Worm (Caenorhabditis elegans) whole organism, mixed stage, embryonic: ENCODE data around the gene C14C11.2.
A peak's percentile ranks its signal among the peaks of the same experiment; 100 is the strongest.
"Not testable (repeated sequence)": the region's sequence is repeated elsewhere in the genome, so short reads cannot be mapped to it uniquely, and the experiment has no call there.

Experiments used
- M03D4.4 ChIP-seq: sonication (generic microtip); optimal IDR thresholded peaks from 2 replicates; lab custom pipeline; 2017; ENCODE audit warnings: mild to moderate bottlenecking, missing genetic modification characterization, missing compliant biosample characterization
- bed-3 ChIP-seq: fragments of 200-800 bp; sonication (Bioruptor generic); optimal IDR thresholded peaks from 3 replicates; lab custom pipeline; 2018; ENCODE audit warnings: mild to moderate bottlenecking, missing genetic modification characterization, moderate library complexity, missing compliant biosample characterization
- blmp-1 ChIP-seq: fragments of 150-350 bp; optimal IDR thresholded peaks from 2 replicates; lab custom pipeline; 2014; ENCODE audit warnings: missing biosample characterization, missing genetic modification characterization
- ceh-43 ChIP-seq: fragments of 200-800 bp; sonication (Bioruptor generic); optimal IDR thresholded peaks from 2 replicates; lab custom pipeline; 2018; ENCODE audit warnings: mild to moderate bottlenecking, missing genetic modification characterization, moderate library complexity, missing compliant biosample characterization
- ceh-83 ChIP-seq: fragments of 200-800 bp; sonication (Bioruptor generic); optimal IDR thresholded peaks from 2 replicates; lab custom pipeline; 2018; ENCODE audit warnings: mild to moderate bottlenecking, missing genetic modification characterization, missing compliant biosample characterization
- ces-1 ChIP-seq: fragments of 150-350 bp; optimal IDR thresholded peaks from 2 replicates; lab custom pipeline; 2014; ENCODE audit warnings: missing biosample characterization, missing genetic modification reagents, missing genetic modification characterization
- drap-1 ChIP-seq: fragments of 200-800 bp; sonication (Bioruptor generic); optimal IDR thresholded peaks from 3 replicates; lab custom pipeline; 2018; ENCODE audit warnings: mild to moderate bottlenecking, missing genetic modification characterization, missing compliant biosample characterization
- elt-1 ChIP-seq: sonication (generic microtip); optimal IDR thresholded peaks from 2 replicates; lab custom pipeline; 2017; ENCODE audit warnings: missing genetic modification characterization, mild to moderate bottlenecking, missing compliant biosample characterization, antibody characterized with exemption, moderate library complexity, borderline replicate concordance; ENCODE audit not compliant: insufficient read depth
- elt-3 ChIP-seq: fragments of 150-350 bp; optimal IDR thresholded peaks from 2 replicates; lab custom pipeline; 2014; ENCODE audit warnings: missing biosample characterization, missing genetic modification characterization
- flh-1 ChIP-seq: fragments of 200-800 bp; sonication (Bioruptor generic); optimal IDR thresholded peaks from 2 replicates; lab custom pipeline; 2018; ENCODE audit warnings: mild to moderate bottlenecking, missing genetic modification characterization, moderate library complexity, missing compliant biosample characterization
- ham-2 ChIP-seq: fragments of 200-800 bp; sonication (Bioruptor generic); optimal IDR thresholded peaks from 2 replicates; lab custom pipeline; 2018; ENCODE audit warnings: mild to moderate bottlenecking, missing genetic modification characterization, missing compliant biosample characterization
- lin-32 ChIP-seq: fragments of 200-800 bp; sonication (Bioruptor generic); optimal IDR thresholded peaks from 2 replicates; lab custom pipeline; 2018; ENCODE audit warnings: mild to moderate bottlenecking, missing genetic modification characterization, missing compliant biosample characterization
- lsy-2 ChIP-seq: fragments of 150-350 bp; optimal IDR thresholded peaks from 2 replicates; lab custom pipeline; 2014; ENCODE audit warnings: missing biosample characterization, missing genetic modification characterization
- mab-5 ChIP-seq: fragments of 150-350 bp; optimal IDR thresholded peaks from 2 replicates; lab custom pipeline; 2014; ENCODE audit warnings: missing biosample characterization, missing genetic modification characterization
- mep-1 ChIP-seq: fragments of 150-350 bp; optimal IDR thresholded peaks from 2 replicates; lab custom pipeline; 2017; ENCODE audit warnings: missing biosample characterization, missing genetic modification reagents, missing genetic modification characterization, inconsistent platforms
- mls-2 ChIP-seq: sonication (generic microtip); optimal IDR thresholded peaks from 2 replicates; lab custom pipeline; 2016; ENCODE audit warnings: mild to moderate bottlenecking, missing genetic modification characterization, moderate library complexity, missing compliant biosample characterization
- nhr-12 ChIP-seq: fragments of 150-350 bp; optimal IDR thresholded peaks from 2 replicates; lab custom pipeline; 2014; ENCODE audit warnings: missing biosample characterization, missing genetic modification characterization
- nhr-2 ChIP-seq: fragments of 150-350 bp; optimal IDR thresholded peaks from 2 replicates; lab custom pipeline; 2014; ENCODE audit warnings: missing biosample characterization, missing genetic modification characterization
- nhr-237 ChIP-seq: fragments of 150-350 bp; optimal IDR thresholded peaks from 2 replicates; lab custom pipeline; 2014; ENCODE audit warnings: missing biosample characterization, missing genetic modification characterization
- nhr-28 ChIP-seq: fragments of 150-350 bp; optimal IDR thresholded peaks from 2 replicates; lab custom pipeline; 2014; ENCODE audit warnings: missing biosample characterization, missing genetic modification characterization
- nhr-76 ChIP-seq: sonication (generic microtip); optimal IDR thresholded peaks from 2 replicates; lab custom pipeline; 2017; ENCODE audit warnings: missing biosample characterization, missing genetic modification characterization
- pha-4 ChIP-seq: fragments of 150-350 bp; optimal IDR thresholded peaks from 2 replicates; lab custom pipeline; 2018; ENCODE audit warnings: missing biosample characterization, missing genetic modification reagents, missing genetic modification characterization
- sem-2 ChIP-seq: fragments of 200-800 bp; sonication (Bioruptor generic); optimal IDR thresholded peaks from 2 replicates; lab custom pipeline; 2018; ENCODE audit warnings: mild to moderate bottlenecking, missing genetic modification characterization, missing compliant biosample characterization
- snpc-4 ChIP-seq: fragments of 150-350 bp; optimal IDR thresholded peaks from 2 replicates; lab custom pipeline; 2014; ENCODE audit warnings: missing biosample characterization, missing genetic modification characterization
- tbx-8 ChIP-seq: fragments of 200-800 bp; sonication (Bioruptor generic); optimal IDR thresholded peaks from 2 replicates; lab custom pipeline; 2018; ENCODE audit warnings: mild to moderate bottlenecking, missing genetic modification characterization, moderate library complexity, missing compliant biosample characterization
- unc-120 ChIP-seq: sonication (generic microtip); optimal IDR thresholded peaks from 2 replicates; lab custom pipeline; 2017; ENCODE audit warnings: missing genetic modification characterization, missing compliant biosample characterization; ENCODE audit not compliant: poor library complexity, severe bottlenecking
- unc-62 ChIP-seq: fragments of 150-350 bp; optimal IDR thresholded peaks from 2 replicates; lab custom pipeline; 2014; ENCODE audit warnings: missing biosample characterization, missing genetic modification reagents, missing genetic modification characterization
- zip-8 ChIP-seq: fragments of 150-350 bp; optimal IDR thresholded peaks from 2 replicates; lab custom pipeline; 2014; ENCODE audit warnings: missing biosample characterization, missing genetic modification characterization

Gene C14C11.2

ce11 chrV:5644171-5644570 lies 16.8 kb upstream of the C14C11.2 start, which contains the start of gene srx-117:
srx-117 (plus strand) TSS chrV:5644471.
- TF ChIP-seq snpc-4 (tag; lab: Kevin White, UChicago), result no peak
- no peak for TF ChIP-seq unc-120 (tag; lab: Kevin White, UChicago)
- TF ChIP-seq elt-1 (tag; lab: Kevin White, UChicago), result no peak
- TF ChIP-seq zip-8 (tag; lab: Kevin White, UChicago), result no peak
- TF ChIP-seq nhr-237 (tag; lab: Kevin White, UChicago), result no peak
- TF ChIP-seq lsy-2 (tag; lab: Kevin White, UChicago), result no peak
- no peak for TF ChIP-seq nhr-12 (tag; lab: Kevin White, UChicago)
- TF ChIP-seq blmp-1 (tag; lab: Kevin White, UChicago), result no peak
- no peak for TF ChIP-seq mls-2 (tag; lab: Kevin White, UChicago)
- no peak for TF ChIP-seq bed-3 (GFP tag; lab: Kevin White, UChicago)
- TF ChIP-seq ceh-83 (GFP tag; lab: Kevin White, UChicago), result no peak
- no peak for TF ChIP-seq tbx-8
- TF ChIP-seq M03D4.4, result no peak
- no peak for TF ChIP-seq flh-1 (GFP tag; lab: Kevin White, UChicago)
- no peak for TF ChIP-seq sem-2 (GFP tag; lab: Kevin White, UChicago)
- TF ChIP-seq unc-62 (GFP tag; lab: Kevin White, UChicago), result no peak
- TF ChIP-seq nhr-76, result no peak

- no peak for TF ChIP-seq nhr-2
- TF ChIP-seq elt-3, result no peak
- no peak for TF ChIP-seq tbx-8
- TF ChIP-seq unc-120 (tag; lab: Kevin White, UChicago), result no peak
- TF ChIP-seq mep-1 (tag; lab: Kevin White, UChicago), result no peak
- no peak for TF ChIP-seq nhr-28
- TF ChIP-seq pha-4 (tag; lab: Kevin White, UChicago), result no peak
- TF ChIP-seq nhr-237 (tag; lab: Kevin White, UChicago), result no peak
- TF ChIP-seq elt-1 (tag; lab: Kevin White, UChicago), result no peak
- TF ChIP-seq blmp-1 (tag; lab: Kevin White, UChicago), result no peak
- TF ChIP-seq mls-2 (tag; lab: Kevin White, UChicago), result no peak
- no peak for TF ChIP-seq mab-5 (tag; lab: Kevin White, UChicago)
- no peak for TF ChIP-seq nhr-12 (tag; lab: Kevin White, UChicago)
- no peak for TF ChIP-seq flh-1 (GFP tag; lab: Kevin White, UChicago)
- TF ChIP-seq, all 35 proteins: peak for 0
Measured at ce11 chrV:5647359-5647758, 13.6 kb upstream of the C14C11.2 start, which contains the start of gene C14C11.4. C14C11.4 (plus strand) TSS chrV:5647610.

ce11 chrV:5651905-5652304 lies 9.1 kb upstream of the C14C11.2 start:
- TF ChIP-seq nhr-2 (no peak), ceh-43 (GFP tag; lab: Kevin White, UChicago) (no peak), ham-2 (no peak), ces-1 (peak; percentile 3)

- TF ChIP-seq nhr-12 (tag; lab: Kevin White, UChicago) (no peak), drap-1 (GFP tag; lab: Kevin White, UChicago) (no peak), tbx-8 (no peak), nhr-2 (no peak), blmp-1 (tag; lab: Kevin White, UChicago) (no peak)
- TF ChIP-seq, all 35 proteins: peak for 0
Measured at ce11 chrV:5653990-5654499, 6.9 kb upstream of the C14C11.2 start, which contains the start of gene hex-2. hex-2 (plus strand) TSS chrV:5654449.

- TF ChIP-seq unc-120 (tag; lab: Kevin White, UChicago); nhr-76; lin-32 (GFP tag; lab: Kevin White, UChicago): not testable (repeated sequence)
- TF ChIP-seq, all 35 proteins: peak for 0; not testable (repeated sequence) for 35
Measured at ce11 chrV:5663317-5663716, 2.4 kb downstream of the C14C11.2 start, which contains the start of gene C14C11.1. C14C11.1 (plus strand) TSS chrV:5663617.
